Fruit fly (Drosophila melanogaster) whole organism, wandering third instar larva: ENCODE data around the gene CG10864.

Source experiments
- Abd-B ChIP-seq: fragments of >200 bp; optimal IDR thresholded peaks from 2 replicates; lab custom pipeline; 2017; ENCODE audit warnings: missing biosample characterization, missing genetic modification characterization
- CG32264 ChIP-seq: fragments of 200-800 bp; sonication (Bioruptor generic); optimal IDR thresholded peaks from 2 replicates; lab custom pipeline; 2016; ENCODE audit warnings: missing biosample characterization, missing genetic modification characterization
- CG9705 ChIP-seq: fragments of 200-800 bp; sonication (Bioruptor generic); optimal IDR thresholded peaks from 2 replicates; lab custom pipeline; 2018; ENCODE audit warnings: missing biosample characterization, mild to moderate bottlenecking, missing genetic modification characterization
- CrebA ChIP-seq: fragments of 200-800 bp; sonication (Bioruptor generic); optimal IDR thresholded peaks from 2 replicates; lab custom pipeline; 2016; ENCODE audit warnings: missing biosample characterization, mild to moderate bottlenecking, missing genetic modification characterization, borderline replicate concordance
- Dfd ChIP-seq: fragments of >200 bp; optimal IDR thresholded peaks from 2 replicates; lab custom pipeline; 2017; ENCODE audit warnings: missing biosample characterization, missing genetic modification characterization
- Dif ChIP-seq: fragments of 200-275, 200-300 bp; sonication (Bioruptor generic); optimal IDR thresholded peaks from 2 replicates; lab custom pipeline; 2018; ENCODE audit warnings: missing biosample characterization, missing genetic modification characterization; ENCODE audit not compliant: partially characterized antibody
- GATAd ChIP-seq: sonication (Bioruptor generic); optimal IDR thresholded peaks from 2 replicates; lab custom pipeline; 2016; ENCODE audit warnings: missing biosample characterization, missing genetic modification characterization
- HLH106 ChIP-seq: fragments of 200-800 bp; optimal IDR thresholded peaks from 3 replicates; lab custom pipeline; 2019; ENCODE audit warnings: missing biosample characterization, mild to moderate bottlenecking, missing genetic modification characterization, moderate library complexity
- Hnf4 ChIP-seq: fragments of 200-800 bp; sonication (Bioruptor generic); optimal IDR thresholded peaks from 2 replicates; lab custom pipeline; 2016; ENCODE audit warnings: missing biosample characterization, mild to moderate bottlenecking, missing genetic modification characterization
- Hr78 ChIP-seq: fragments of >200 bp; optimal IDR thresholded peaks from 2 replicates; lab custom pipeline; 2017; ENCODE audit warnings: missing biosample characterization, missing genetic modification characterization
- Hr83 ChIP-seq: fragments of 200-300 bp; sonication (Bioruptor generic); optimal IDR thresholded peaks from 2 replicates; lab custom pipeline; 2016; ENCODE audit warnings: missing biosample characterization, mild to moderate bottlenecking, missing genetic modification characterization, moderate library complexity; ENCODE audit not compliant: poor library complexity, severe bottlenecking
- Jra ChIP-seq: sonication (Bioruptor generic); optimal IDR thresholded peaks from 2 replicates; lab custom pipeline; 2016; ENCODE audit warnings: missing biosample characterization, missing genetic modification characterization
- Mio ChIP-seq: sonication (Bioruptor generic); optimal IDR thresholded peaks from 2 replicates; lab custom pipeline; 2016; ENCODE audit warnings: missing biosample characterization, missing genetic modification characterization
- Myc ChIP-seq: fragments of >200 bp; optimal IDR thresholded peaks from 2 replicates; lab custom pipeline; 2017
- N ChIP-seq: fragments of >200 bp; optimal IDR thresholded peaks from 2 replicates; lab custom pipeline; 2018; ENCODE audit warnings: missing biosample characterization, missing external identifiers, missing genetic modification characterization
- OdsH ChIP-seq: fragments of 200-800 bp; sonication (Bioruptor generic); optimal IDR thresholded peaks from 2 replicates; lab custom pipeline; 2016; ENCODE audit warnings: missing biosample characterization, mild to moderate bottlenecking, missing genetic modification characterization
- Rel ChIP-seq, 2 experiments: fragments of 200-800 bp; sonication (Bioruptor generic) in 1 of 2; optimal IDR thresholded peaks; 2 replicates in 1 of 2; 3 replicates in 1 of 2; lab custom pipeline; 2016 to 2019; ENCODE audit warnings: mild to moderate bottlenecking in 2 of 2, missing biosample characterization in 2 of 2, missing genetic modification characterization in 2 of 2, moderate library complexity in 1 of 2
- Sp1 ChIP-seq: fragments of 200-800 bp; sonication (Bioruptor generic); optimal IDR thresholded peaks from 3 replicates; lab custom pipeline; 2019; ENCODE audit warnings: missing biosample characterization, mild to moderate bottlenecking, missing genetic modification characterization, moderate library complexity
- Vsx2 ChIP-seq: fragments of 200-300, 225-300 bp; sonication (Bioruptor generic); optimal IDR thresholded peaks from 2 replicates; lab custom pipeline; 2018; ENCODE audit warnings: missing biosample characterization, missing genetic modification characterization; ENCODE audit not compliant: partially characterized antibody
- br ChIP-seq: fragments of 200-800 bp; sonication (Bioruptor generic); optimal IDR thresholded peaks from 2 replicates; lab custom pipeline; 2016; ENCODE audit warnings: missing biosample characterization, missing genetic modification characterization
- brk ChIP-seq: fragments of 200-800 bp; sonication (Bioruptor generic); optimal IDR thresholded peaks from 2 replicates; lab custom pipeline; 2016; ENCODE audit warnings: missing biosample characterization, mild to moderate bottlenecking, missing genetic modification characterization
- dl ChIP-seq, 2 experiments: fragments of 175-275, 200-275 bp in 1 of 2; fragments of 200-275 bp in 1 of 2; sonication (Bioruptor generic); optimal IDR thresholded peaks; lab custom pipeline; 2018; ENCODE audit warnings: mild to moderate bottlenecking in 2 of 2, missing biosample characterization in 2 of 2, missing genetic modification characterization in 2 of 2, moderate library complexity in 2 of 2; ENCODE audit not compliant: partially characterized antibody in 2 of 2, insufficient read depth in 1 of 2
- dmrt93B ChIP-seq: fragments of 200-800 bp; sonication (Bioruptor generic); optimal IDR thresholded peaks from 2 replicates; lab custom pipeline; 2018; ENCODE audit warnings: missing biosample characterization, mild to moderate bottlenecking, missing genetic modification characterization
- dsf ChIP-seq: sonication (Bioruptor generic); optimal IDR thresholded peaks from 2 replicates; lab custom pipeline; 2016; ENCODE audit warnings: missing biosample characterization, missing genetic modification characterization, borderline replicate concordance
- ey ChIP-seq: fragments of 200-800 bp; sonication (Bioruptor generic); optimal IDR thresholded peaks from 2 replicates; lab custom pipeline; 2016; ENCODE audit warnings: missing biosample characterization, missing genetic modification characterization
- foxo ChIP-seq, 2 experiments: fragments of 200-800 bp; sonication (Bioruptor generic); optimal IDR thresholded peaks; 2 replicates in 1 of 2; 3 replicates in 1 of 2; lab custom pipeline; 2016 to 2017; ENCODE audit warnings: missing biosample characterization in 2 of 2, missing genetic modification characterization in 2 of 2
- fru ChIP-seq: fragments of 200-800 bp; sonication (Bioruptor generic); optimal IDR thresholded peaks from 3 replicates; lab custom pipeline; 2016; ENCODE audit warnings: missing biosample characterization, mild to moderate bottlenecking, missing genetic modification characterization
- h ChIP-seq: fragments of 200-800 bp; sonication (Bioruptor generic); optimal IDR thresholded peaks from 3 replicates; lab custom pipeline; 2016; ENCODE audit warnings: missing biosample characterization, mild to moderate bottlenecking, missing genetic modification characterization
- jim ChIP-seq: fragments of 175-275, 200-325 bp; sonication (Bioruptor generic); optimal IDR thresholded peaks from 2 replicates; lab custom pipeline; 2016; ENCODE audit warnings: missing biosample characterization, mild to moderate bottlenecking, missing genetic modification characterization
- lola ChIP-seq: fragments of >200 bp; optimal IDR thresholded peaks from 2 replicates; lab custom pipeline; 2017; ENCODE audit warnings: missing biosample characterization, missing genetic modification characterization
- pan ChIP-seq: fragments of >200 bp; optimal IDR thresholded peaks from 2 replicates; lab custom pipeline; 2017
- psq ChIP-seq: fragments of 200-800 bp; sonication (Bioruptor generic); optimal IDR thresholded peaks from 3 replicates; lab custom pipeline; 2017; ENCODE audit warnings: missing biosample characterization, mild to moderate bottlenecking, missing genetic modification characterization, moderate library complexity
- rgr ChIP-seq: fragments of 200-800 bp; sonication (Bioruptor generic); optimal IDR thresholded peaks from 3 replicates; lab custom pipeline; 2016; ENCODE audit warnings: missing biosample characterization, mild to moderate bottlenecking, missing genetic modification characterization
- sage ChIP-seq: fragments of 200-800 bp; sonication (Bioruptor generic); optimal IDR thresholded peaks from 2 replicates; lab custom pipeline; 2016; ENCODE audit warnings: missing biosample characterization, mild to moderate bottlenecking, missing genetic modification characterization
- sv ChIP-seq: fragments of 200-800 bp; sonication (Bioruptor generic); optimal IDR thresholded peaks from 3 replicates; lab custom pipeline; 2016; ENCODE audit warnings: missing biosample characterization, missing genetic modification characterization
- tai ChIP-seq: sonication (Bioruptor generic); optimal IDR thresholded peaks from 2 replicates; lab custom pipeline; 2016; ENCODE audit warnings: missing biosample characterization, missing genetic modification characterization
- usp ChIP-seq: fragments of >200 bp; optimal IDR thresholded peaks from 2 replicates; lab custom pipeline; 2017; ENCODE audit warnings: missing biosample characterization, missing genetic modification characterization
- woc ChIP-seq: sonication (Bioruptor generic); optimal IDR thresholded peaks from 2 replicates; lab custom pipeline; 2016; ENCODE audit warnings: missing biosample characterization, mild to moderate bottlenecking, missing genetic modification characterization

The CG10864 gene

dm6 chr3R:18432905-18433304 lies 21.5 kb upstream of the CG10864 start:
- TF ChIP-seq GATAd (GFP tag; lab: Kevin White, UChicago) (no peak), pan (no peak), Dif (GFP tag; lab: Kevin White, UChicago) (no peak), Hnf4 (GFP tag; lab: Kevin White, UChicago) (no peak), N (GFP tag; lab: Kevin White, UChicago) (no peak), foxo (GFP tag; optimal IDR thresholded peaks at IDR 0.05; lab: Kevin White, UChicago) (no peak), woc (GFP tag; lab: Kevin White, UChicago) (no peak), CG32264 (GFP tag; lab: Kevin White, UChicago) (no peak), dl (GFP tag; optimal IDR thresholded peaks at IDR 0.05; lab: Kevin White, UChicago; ENCODE audit: insufficient read depth in 1 of 2, partially characterized antibody in 2 of 2) (no peak), CrebA (GFP tag; lab: Kevin White, UChicago) (no peak), sage (no peak), jim (GFP tag; lab: Kevin White, UChicago) (no peak), ey (GFP tag; lab: Kevin White, UChicago) (no peak)

- peak; percentile 60 for TF ChIP-seq Dfd (GFP tag; lab: Kevin White, UChicago)
- TF ChIP-seq Mio (GFP tag; lab: Kevin White, UChicago), result no peak
These were observed 11.9 kb upstream of the CG10864 start for dm6 chr3R:18423352-18423751.

- no peak for TF ChIP-seq Hr78
- TF ChIP-seq Rel (GFP tag; optimal IDR thresholded peaks at IDR 0.05; lab: Kevin White, UChicago), result no peak
- TF ChIP-seq Rel (tag; optimal IDR thresholded peaks at IDR 0.05; lab: Kevin White, UChicago), result no peak
- TF ChIP-seq Dfd (GFP tag; lab: Kevin White, UChicago), result peak; percentile 98
- no peak for TF ChIP-seq lola (GFP tag; lab: Kevin White, UChicago)
- TF ChIP-seq Dif (GFP tag; lab: Kevin White, UChicago), result no peak
These were observed 11.0 kb upstream of the CG10864 start for dm6 chr3R:18422446-18422845.

dm6 chr3R:18412279-18413214 lies 1.1 kb upstream of the CG10864 start, which contains the start of gene CG31122:
TSS of gene CG31122 (minus strand) at chr3R:18412874.
- no peak for TF ChIP-seq HLH106 (tag; lab: Kevin White, UChicago)
- no peak for TF ChIP-seq rgr
- TF ChIP-seq CG9705 (GFP tag; lab: Kevin White, UChicago), result no peak
- TF ChIP-seq Hr83 (GFP tag; lab: Kevin White, UChicago), result no peak
- peak; percentile 34 to 61 for TF ChIP-seq foxo (GFP tag; optimal IDR thresholded peaks at IDR 0.05; lab: Kevin White, UChicago)
- TF ChIP-seq Jra (GFP tag; lab: Kevin White, UChicago), result peak; percentile 64
- TF ChIP-seq usp, result no peak
- peak; percentile 63 for TF ChIP-seq br (GFP tag; lab: Kevin White, UChicago)
- no peak for TF ChIP-seq Sp1 (GFP tag; lab: Kevin White, UChicago)
- TF ChIP-seq dl (GFP tag; optimal IDR thresholded peaks at IDR 0.05; lab: Kevin White, UChicago; ENCODE audit: insufficient read depth in 1 of 2, partially characterized antibody in 2 of 2), result no peak
- peak; percentile 60 for TF ChIP-seq h (GFP tag; lab: Kevin White, UChicago)
- no peak for TF ChIP-seq brk (GFP tag; lab: Kevin White, UChicago)
- no peak for TF ChIP-seq CrebA (GFP tag; lab: Kevin White, UChicago)
- TF ChIP-seq psq (GFP tag; lab: Kevin White, UChicago), result peak; percentile 96
- no peak for TF ChIP-seq Hr78
- no peak for TF ChIP-seq sv
- peak; percentile 42 for TF ChIP-seq GATAd (GFP tag; lab: Kevin White, UChicago)
- no peak for TF ChIP-seq sage
- TF ChIP-seq Myc (lab: Kevin White, UChicago), result no peak
- TF ChIP-seq pan, result no peak
- TF ChIP-seq dmrt93B (GFP tag; lab: Kevin White, UChicago), result no peak
- peak; percentile 42 for TF ChIP-seq Abd-B (GFP tag; lab: Kevin White, UChicago)
- no peak for TF ChIP-seq Rel (GFP tag; optimal IDR thresholded peaks at IDR 0.05; lab: Kevin White, UChicago)
- TF ChIP-seq Rel (tag; optimal IDR thresholded peaks at IDR 0.05; lab: Kevin White, UChicago), result peak; percentile 52
- TF ChIP-seq N (GFP tag; lab: Kevin White, UChicago), result peak; percentile 50
- no peak for TF ChIP-seq Dif (GFP tag; lab: Kevin White, UChicago)
- no peak for TF ChIP-seq tai
- TF ChIP-seq OdsH, result peak; percentile 20
- peak; percentile 49 for TF ChIP-seq woc (GFP tag; lab: Kevin White, UChicago)
- peak; percentile 65 for TF ChIP-seq lola (GFP tag; lab: Kevin White, UChicago)
- TF ChIP-seq Hnf4 (GFP tag; lab: Kevin White, UChicago), result peak; percentile 77
- no peak for TF ChIP-seq CG32264 (GFP tag; lab: Kevin White, UChicago)
- TF ChIP-seq dsf (GFP tag; lab: Kevin White, UChicago), result peak; percentile 15
- TF ChIP-seq fru (GFP tag; lab: Kevin White, UChicago), result peak; percentile 38
- TF ChIP-seq Vsx2, result no peak
- no peak for TF ChIP-seq jim (GFP tag; lab: Kevin White, UChicago)
- TF ChIP-seq ey (GFP tag; lab: Kevin White, UChicago), result no peak
- TF ChIP-seq, all 38 proteins: peak for 15
